Worm (Caenorhabditis elegans): ENCODE results near the gene srlf-26.

DNA sequence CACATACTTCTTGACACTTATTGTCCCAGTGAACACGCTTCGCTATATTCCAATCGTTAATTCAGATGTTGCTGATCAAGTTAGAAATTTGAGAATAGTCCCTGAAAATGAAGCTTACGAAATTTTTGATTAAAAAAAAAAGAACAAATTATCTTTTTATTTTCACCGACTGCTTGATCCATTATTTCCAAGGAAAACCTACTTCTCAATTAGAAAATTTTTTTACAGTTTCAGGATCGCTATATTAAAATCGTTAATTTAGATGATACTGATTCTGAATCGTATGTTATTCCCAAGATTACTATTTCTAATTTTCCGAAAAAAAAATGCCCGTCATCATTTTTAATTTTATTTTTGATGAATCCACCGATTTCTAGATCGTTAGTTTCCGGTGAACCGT, 19.9 kb downstream of the srlf-26 start, which contains the start of gene T23G4.127:
- TF ChIP-seq pag-3 (tag; optimal IDR thresholded peaks at IDR 0.05; ENCODE audit: borderline replicate concordance) (no peak), syd-9 (tag; optimal IDR thresholded peaks at IDR 0.05) (no peak), fkh-10 (GFP tag; optimal IDR thresholded peaks at IDR 0.05) (no peak), ets-4 (tag; optimal IDR thresholded peaks at IDR 0.05) (no peak), pha-4 (tag; optimal IDR thresholded peaks at IDR 0.05) (no peak), eyg-1 (tag; optimal IDR thresholded peaks at IDR 0.05) (no peak), zip-5 (tag; optimal IDR thresholded peaks at IDR 0.05) (no peak), elt-2 (tag; optimal IDR thresholded peaks at IDR 0.05) (no peak), C08G9.2 (tag; optimal IDR thresholded peaks at IDR 0.05) (no peak), pqm-1 (tag; optimal IDR thresholded peaks at IDR 0.05) (no peak), ama-1 (optimal IDR thresholded peaks at IDR 0.05) (no peak), lim-6 (tag; optimal IDR thresholded peaks at IDR 0.05) (no peak), madf-2 (tag; optimal IDR thresholded peaks at IDR 0.05) (no peak), nfya-1 (tag; optimal IDR thresholded peaks at IDR 0.05) (no peak)

Data from whole organism, late embryonic.